Fruit fly (Drosophila melanogaster) S2 (cell line): ENCODE results near the gene CG5860.

Experiments
- CG8478 ChIP-seq: fragments of >200 bp; optimal IDR thresholded peaks from 2 replicates; lab custom pipeline; 2018
- CTCF ChIP-seq, 2 experiments: fragments of >200 bp; optimal IDR thresholded peaks; 2 replicates each; lab custom pipeline; 2018

DNA sequence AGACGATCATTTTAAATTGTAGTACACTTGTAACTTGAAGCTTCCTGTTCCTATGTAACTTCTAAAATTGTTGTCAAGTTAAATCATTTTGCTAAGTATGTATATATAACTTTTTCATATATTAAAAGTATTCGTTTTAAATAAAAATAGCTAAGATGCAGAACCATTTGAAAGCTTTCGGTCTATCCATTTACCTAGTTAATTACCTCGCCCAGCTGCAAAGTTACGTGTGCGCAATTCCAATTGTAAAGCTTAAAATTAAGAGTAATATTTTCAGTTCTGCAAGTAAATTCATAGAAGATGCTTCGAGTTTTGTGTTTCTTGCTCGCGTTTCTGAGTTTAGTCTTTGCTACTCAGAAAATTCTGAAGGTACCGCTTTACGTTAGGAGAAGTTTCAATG, at the start of gene CG5860:
- TF ChIP-seq CG8478 (lab: Kevin White, UChicago) (no peak), CTCF (optimal IDR thresholded peaks at IDR 0.05; lab: Kevin White, UChicago) (no peak)
